Fruit fly (Drosophila melanogaster) whole organism, embryonic: Measurements from ENCODE around the gene CG3544.

Source experiments
- BtbVII ChIP-seq: fragments of 200-800 bp; sonication (Bioruptor generic); optimal IDR thresholded peaks from 3 replicates; lab custom pipeline; 2017; ENCODE audit warnings: missing biosample characterization, mild to moderate bottlenecking, missing genetic modification characterization
- CG10267 ChIP-seq: fragments of 200-800 bp; sonication (Bioruptor generic); optimal IDR thresholded peaks from 2 replicates; lab custom pipeline; 2018; ENCODE audit warnings: missing biosample characterization, mild to moderate bottlenecking, missing genetic modification characterization, moderate library complexity
- CG10366 ChIP-seq: fragments of 200-800 bp; sonication (Bioruptor generic); IDR thresholded peaks from 2 replicates; pipeline ENCODE4 v1.3.6; 2022; ENCODE audit warnings: missing biosample characterization, missing genetic modification characterization
- CG11456 ChIP-seq: fragments of 200-800 bp; sonication (Bioruptor generic); IDR thresholded peaks from 3 replicates; pipeline ENCODE4 v1.3.6; 2022; ENCODE audit warnings: missing biosample characterization, missing genetic modification characterization
- CG11504 ChIP-seq: fragments of 200-800 bp; sonication (Bioruptor generic); optimal IDR thresholded peaks from 3 replicates; lab custom pipeline; 2019; ENCODE audit warnings: missing biosample characterization, mild to moderate bottlenecking, missing genetic modification characterization, moderate library complexity
- CG12155 ChIP-seq: fragments of 200-800 bp; sonication (Bioruptor generic); optimal IDR thresholded peaks from 3 replicates; lab custom pipeline; 2016; ENCODE audit warnings: missing biosample characterization, missing genetic modification characterization
- CG12219 ChIP-seq: fragments of 200-800 bp; sonication (Bioruptor generic); optimal IDR thresholded peaks from 3 replicates; lab custom pipeline; 2018; ENCODE audit warnings: missing biosample characterization, mild to moderate bottlenecking, missing genetic modification characterization
- CG12769 ChIP-seq: fragments of 200-800 bp; sonication (Bioruptor generic); optimal IDR thresholded peaks from 2 replicates; lab custom pipeline; 2019; ENCODE audit warnings: missing biosample characterization, mild to moderate bottlenecking, missing genetic modification characterization, moderate library complexity
- CG15514 ChIP-seq: fragments of 200-800 bp; sonication (Bioruptor generic); optimal IDR thresholded peaks from 3 replicates; lab custom pipeline; 2017; ENCODE audit warnings: missing biosample characterization, missing genetic modification characterization, mild to moderate bottlenecking, moderate library complexity, missing genetic modification reagents
- CG16863 ChIP-seq: fragments of 200-800 bp; sonication (Bioruptor generic); optimal IDR thresholded peaks from 3 replicates; lab custom pipeline; 2016; ENCODE audit warnings: missing biosample characterization, missing genetic modification characterization
- CG18476 ChIP-seq: fragments of 200-800 bp; sonication (Bioruptor generic); optimal IDR thresholded peaks from 2 replicates; lab custom pipeline; 2016; ENCODE audit warnings: missing biosample characterization, mild to moderate bottlenecking, missing genetic modification characterization
- CG18619 ChIP-seq: fragments of 200-800 bp; sonication (Bioruptor generic); optimal IDR thresholded peaks from 3 replicates; lab custom pipeline; 2017; ENCODE audit warnings: missing biosample characterization, mild to moderate bottlenecking, missing genetic modification characterization
- CG2199 ChIP-seq: fragments of 200-800 bp; sonication (Bioruptor generic); IDR thresholded peaks from 3 replicates; pipeline ENCODE4 v1.3.6; 2022; ENCODE audit warnings: missing biosample characterization, missing genetic modification characterization
- CG32532 ChIP-seq: fragments of 200-800 bp; sonication (Bioruptor generic); IDR thresholded peaks from 2 replicates; pipeline ENCODE4 v1.3.6; 2022; ENCODE audit warnings: missing biosample characterization, missing genetic modification characterization
- CG33557 ChIP-seq: fragments of 200-800 bp; sonication (Bioruptor generic); optimal IDR thresholded peaks from 2 replicates; lab custom pipeline; 2019; ENCODE audit warnings: missing biosample characterization, mild to moderate bottlenecking, missing genetic modification characterization, moderate library complexity
- CG3726 ChIP-seq: fragments of 200-800 bp; sonication (Bioruptor generic); IDR thresholded peaks from 3 replicates; pipeline ENCODE4, ENCODE4 v1.3.6; 2022; ENCODE audit warnings: missing biosample characterization, missing genetic modification characterization
- CG4328 ChIP-seq: fragments of 200-800 bp; sonication (Bioruptor generic); optimal IDR thresholded peaks from 3 replicates; lab custom pipeline; 2017; ENCODE audit warnings: missing biosample characterization, missing genetic modification reagents, missing genetic modification characterization
- CG4820 ChIP-seq: fragments of 200-800 bp; sonication (Bioruptor generic); optimal IDR thresholded peaks from 3 replicates; lab custom pipeline; 2016; ENCODE audit warnings: missing biosample characterization, missing genetic modification characterization
- CG5953 ChIP-seq: fragments of 200-800 bp; sonication (Bioruptor generic); IDR thresholded peaks from 2 replicates; pipeline ENCODE4 v1.3.6; 2022; ENCODE audit warnings: missing biosample characterization, missing genetic modification characterization
- CG7963 ChIP-seq: fragments of 200-800 bp; sonication (Bioruptor generic); IDR thresholded peaks from 3 replicates; pipeline ENCODE4 v1.3.6; 2022; ENCODE audit warnings: missing biosample characterization, missing genetic modification characterization; ENCODE audit not compliant: partially characterized antibody
- CG8281 ChIP-seq: fragments of 200-800 bp; sonication (Bioruptor generic); optimal IDR thresholded peaks from 2 replicates; lab custom pipeline; 2018; ENCODE audit warnings: missing biosample characterization, mild to moderate bottlenecking, missing genetic modification characterization, moderate library complexity
- CG9797 ChIP-seq: fragments of 200-800 bp; sonication (Bioruptor generic); optimal IDR thresholded peaks from 3 replicates; lab custom pipeline; 2018; ENCODE audit warnings: missing biosample characterization, mild to moderate bottlenecking, missing genetic modification characterization
- CG9876 ChIP-seq: fragments of 200-800 bp; sonication (Bioruptor generic); optimal IDR thresholded peaks from 2 replicates; lab custom pipeline; 2016; ENCODE audit warnings: missing biosample characterization, missing genetic modification characterization
- Dad ChIP-seq: fragments of 200-800 bp; sonication (Bioruptor generic); optimal IDR thresholded peaks from 3 replicates; lab custom pipeline; 2016; ENCODE audit warnings: missing biosample characterization, missing genetic modification characterization
- Doc2 ChIP-seq: fragments of 200-800 bp; sonication (Bioruptor generic); IDR thresholded peaks from 2 replicates; pipeline ENCODE4 v1.3.6; 2022; ENCODE audit warnings: missing biosample characterization, missing genetic modification characterization
- Fer2 ChIP-seq: fragments of 200-800 bp; sonication (Bioruptor generic); optimal IDR thresholded peaks from 2 replicates; lab custom pipeline; 2018; ENCODE audit warnings: missing biosample characterization, mild to moderate bottlenecking, missing genetic modification characterization, moderate library complexity
- HLH3B ChIP-seq: fragments of 200-800 bp; sonication (Bioruptor generic); IDR thresholded peaks from 2 replicates; pipeline ENCODE4 v1.3.6; 2022; ENCODE audit warnings: missing biosample characterization, missing genetic modification characterization
- Hand ChIP-seq: fragments of 200-800 bp; sonication (Bioruptor generic); optimal IDR thresholded peaks from 2 replicates; lab custom pipeline; 2017; ENCODE audit warnings: mild to moderate bottlenecking, missing biosample characterization, missing genetic modification reagents, missing genetic modification characterization
- NFAT ChIP-seq: fragments of 200-800 bp; sonication (Bioruptor generic); IDR thresholded peaks from 2 replicates; pipeline ENCODE4 v1.3.6; 2022; ENCODE audit warnings: missing biosample characterization, missing genetic modification characterization
- Optix ChIP-seq: fragments of 200-800 bp; sonication (Bioruptor generic); IDR thresholded peaks from 3 replicates; pipeline ENCODE4 v1.3.6; 2022; ENCODE audit warnings: missing biosample characterization, missing genetic modification characterization
- Pdp1 ChIP-seq, 2 experiments: fragments of 200-800 bp; sonication (Bioruptor generic); optimal IDR thresholded peaks; 3 replicates each; lab custom pipeline; 2016; ENCODE audit warnings: missing biosample characterization in 2 of 2, missing genetic modification characterization in 2 of 2, mild to moderate bottlenecking in 1 of 2, moderate library complexity in 1 of 2
- btn ChIP-seq: fragments of 200-800 bp; sonication (Bioruptor generic); optimal IDR thresholded peaks from 2 replicates; lab custom pipeline; 2016; ENCODE audit warnings: missing biosample characterization, missing genetic modification characterization
- dmrt11E ChIP-seq: fragments of 200-800 bp; sonication (Bioruptor generic); optimal IDR thresholded peaks from 3 replicates; lab custom pipeline; 2018; ENCODE audit warnings: missing biosample characterization, mild to moderate bottlenecking, missing genetic modification characterization, moderate library complexity
- dmrt99B ChIP-seq: fragments of 200-800 bp; sonication (Bioruptor generic); optimal IDR thresholded peaks from 2 replicates; lab custom pipeline; 2018; ENCODE audit warnings: missing biosample characterization, mild to moderate bottlenecking, missing genetic modification characterization, moderate library complexity
- dysf ChIP-seq: fragments of 200-800 bp; sonication (Bioruptor generic); IDR thresholded peaks from 3 replicates; pipeline ENCODE4 v1.3.6; 2022; ENCODE audit warnings: missing biosample characterization, missing genetic modification characterization
- grn ChIP-seq: fragments of 200-800 bp; sonication (Bioruptor generic); optimal IDR thresholded peaks from 3 replicates; lab custom pipeline; 2017; ENCODE audit warnings: missing biosample characterization, missing genetic modification characterization
- her ChIP-seq: fragments of 200-800 bp; sonication (Bioruptor generic); optimal IDR thresholded peaks from 2 replicates; lab custom pipeline; 2016; ENCODE audit warnings: missing biosample characterization, missing genetic modification characterization
- lola ChIP-seq, 3 experiments: fragments of >200 bp in 2 of 3; fragments of 200-800 bp in 1 of 3; sonication (Bioruptor generic) in 1 of 3; optimal IDR thresholded peaks; 2 replicates each; lab custom pipeline; 2017 to 2019; ENCODE audit warnings: missing biosample characterization in 3 of 3, missing genetic modification characterization in 3 of 3, mild to moderate bottlenecking in 1 of 3, moderate library complexity in 1 of 3
- mld ChIP-seq: fragments of 200-800 bp; sonication (Bioruptor generic); IDR thresholded peaks from 3 replicates; pipeline ENCODE4 v1.3.6; 2022; ENCODE audit warnings: missing biosample characterization, missing genetic modification characterization; ENCODE audit not compliant: partially characterized antibody
- nom ChIP-seq: fragments of 200-800 bp; sonication (Bioruptor generic); optimal IDR thresholded peaks from 2 replicates; lab custom pipeline; 2017; ENCODE audit warnings: missing biosample characterization, missing genetic modification characterization, mild to moderate bottlenecking, moderate library complexity, missing genetic modification reagents
- onecut ChIP-seq: fragments of 200-800 bp; sonication (Bioruptor generic); IDR thresholded peaks from 2 replicates; pipeline ENCODE4 v1.3.6; 2022; ENCODE audit warnings: missing biosample characterization, missing genetic modification characterization
- org-1 ChIP-seq: fragments of 200-800 bp; sonication (Bioruptor generic); optimal IDR thresholded peaks from 2 replicates; lab custom pipeline; 2017; ENCODE audit warnings: missing biosample characterization, missing genetic modification characterization
- repo ChIP-seq: fragments of 200-800 bp; sonication (Bioruptor generic); optimal IDR thresholded peaks from 2 replicates; lab custom pipeline; 2016; ENCODE audit warnings: missing biosample characterization, missing genetic modification characterization
- schlank ChIP-seq: fragments of 200-800 bp; sonication (Bioruptor generic); optimal IDR thresholded peaks from 2 replicates; lab custom pipeline; 2018; ENCODE audit warnings: missing biosample characterization, mild to moderate bottlenecking, missing genetic modification characterization
- scrt ChIP-seq: fragments of 200-800 bp; sonication (Bioruptor generic); optimal IDR thresholded peaks from 2 replicates; lab custom pipeline; 2018; ENCODE audit warnings: missing biosample characterization, mild to moderate bottlenecking, missing genetic modification characterization, moderate library complexity
- sisA ChIP-seq: fragments of 200-800 bp; sonication (Bioruptor generic); IDR thresholded peaks from 2 replicates; pipeline ENCODE4 v1.3.6; 2022; ENCODE audit warnings: missing biosample characterization, missing genetic modification characterization
- slou ChIP-seq: fragments of 200-800 bp; sonication (Bioruptor generic); optimal IDR thresholded peaks from 3 replicates; lab custom pipeline; 2016; ENCODE audit warnings: missing biosample characterization, missing genetic modification characterization
- sob ChIP-seq: fragments of 200-800 bp; sonication (Bioruptor generic); IDR thresholded peaks from 2 replicates; pipeline ENCODE4 v1.3.6; 2022; ENCODE audit warnings: missing biosample characterization, missing genetic modification characterization
- sug ChIP-seq: fragments of 200-800 bp; optimal IDR thresholded peaks from 2 replicates; lab custom pipeline; 2019; ENCODE audit warnings: missing biosample characterization, mild to moderate bottlenecking, missing genetic modification characterization, moderate library complexity
- tio ChIP-seq: fragments of 200-800 bp; sonication (Bioruptor generic); optimal IDR thresholded peaks from 2 replicates; lab custom pipeline; 2017; ENCODE audit warnings: missing biosample characterization, missing genetic modification characterization, inconsistent platforms
- tup ChIP-seq: fragments of 200-800 bp; sonication (Bioruptor generic); optimal IDR thresholded peaks from 2 replicates; lab custom pipeline; 2016; ENCODE audit warnings: missing biosample characterization, mild to moderate bottlenecking, missing genetic modification characterization, moderate library complexity

The CG3544 gene

DNA sequence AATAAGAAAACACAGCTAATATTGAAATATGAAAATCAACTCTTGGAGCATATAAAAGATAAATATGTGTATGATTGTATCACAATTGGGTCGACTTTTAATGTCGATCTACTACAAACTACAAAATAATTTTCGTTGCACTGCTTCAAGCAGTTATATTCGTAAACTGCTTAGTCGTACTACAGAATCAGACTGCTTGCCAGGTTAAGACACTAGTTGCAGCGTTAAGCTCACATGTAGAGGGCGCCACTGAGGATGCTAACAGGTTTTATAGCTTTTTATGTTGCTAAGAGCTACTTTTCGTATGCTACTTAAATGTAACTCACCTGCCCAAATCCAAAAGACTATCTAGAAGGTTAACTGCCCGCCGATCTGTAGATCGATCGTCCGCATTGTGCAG, 44.1 kb upstream of the CG3544 start (continued):
- TF ChIP-seq dmrt11E (no peak), schlank (tag; lab: Kevin White, UChicago) (no peak), CG2199 (GFP tag; lab: Robert Waterston, UW) (peak; percentile 93), Fer2 (tag; lab: Kevin White, UChicago) (no peak), CG18619 (GFP tag; lab: Kevin White, UChicago) (no peak), grn (no peak), NFAT (GFP tag; lab: Robert Waterston, UW) (0 out of 2 replicates have a peak, but pooled peaks have one; percentile 13), CG7963 (GFP tag; lab: Robert Waterston, UW) (no peak), Doc2 (GFP tag; lab: Robert Waterston, UW) (no peak), onecut (no peak), CG18476 (GFP tag; lab: Kevin White, UChicago) (no peak), CG32532 (GFP tag; lab: Robert Waterston, UW) (peak; percentile 55), Optix (GFP tag; lab: Robert Waterston, UW) (no peak), HLH3B (GFP tag; lab: Robert Waterston, UW) (no peak; the same call in 1 of the 2 replicates), mld (no peak), scrt (GFP tag; lab: Kevin White, UChicago) (peak; percentile 91), CG10267 (tag; lab: Kevin White, UChicago) (no peak), CG15514 (GFP tag; lab: Kevin White, UChicago) (no peak), sob (peak; percentile 46; the same call in 1 of the 2 replicates), sug (tag; lab: Kevin White, UChicago) (no peak), CG11504 (tag; lab: Kevin White, UChicago) (peak; percentile 97), CG8281 (tag; lab: Kevin White, UChicago) (no peak), CG16863 (GFP tag; lab: Kevin White, UChicago) (no peak), CG9797 (GFP tag; lab: Kevin White, UChicago) (no peak), nom (no peak), dysf (peak; percentile 37; the same call in 1 of the 3 replicates), lola (GFP tag; optimal IDR thresholded peaks at IDR 0.05; lab: Kevin White, UChicago) (no peak), sisA (GFP tag; lab: Robert Waterston, UW) (peak; percentile 35), tup (GFP tag; lab: Kevin White, UChicago) (no peak), tio (GFP tag; lab: Kevin White, UChicago) (no peak), CG33557 (GFP tag; lab: Kevin White, UChicago) (no peak), btn (GFP tag; lab: Kevin White, UChicago) (no peak), CG12219 (GFP tag; lab: Kevin White, UChicago) (no peak), CG4328 (GFP tag; lab: Kevin White, UChicago) (no peak), CG4820 (GFP tag; lab: Kevin White, UChicago) (no peak), CG12769 (tag; lab: Kevin White, UChicago) (peak; percentile 7), CG9876 (GFP tag; lab: Kevin White, UChicago) (no peak), slou (GFP tag; lab: Kevin White, UChicago) (no peak), Pdp1 (GFP tag; optimal IDR thresholded peaks at IDR 0.05; lab: Kevin White, UChicago) (no peak), CG10366 (GFP tag; lab: Robert Waterston, UW) (no peak), Hand (GFP tag; lab: Kevin White, UChicago) (no peak), org-1 (no peak), Dad (GFP tag; lab: Kevin White, UChicago) (no peak), dmrt99B (tag; lab: Kevin White, UChicago) (no peak), BtbVII (GFP tag; lab: Kevin White, UChicago) (no peak), repo (no peak), CG11456 (GFP tag; lab: Robert Waterston, UW) (peak; percentile 67; the same call in 2 of the 3 replicates), CG5953 (no peak), CG3726 (no peak), CG12155 (GFP tag; lab: Kevin White, UChicago) (no peak), her (GFP tag; lab: Kevin White, UChicago) (no peak)
